Worm (Caenorhabditis elegans): ENCODE data around the gene T24A6.1.

The T24A6.1 gene

ce11 chrV:3526882-3527281, 32.0 kb upstream of the T24A6.1 start, which contains the start of gene str-260:
Gene str-260 (plus strand): TSS chrV:3527182.
- TF ChIP-seq zag-1 (tag; optimal IDR thresholded peaks at IDR 0.05), result no peak
- no peak for TF ChIP-seq Y55F3AM.14 (GFP tag; optimal IDR thresholded peaks at IDR 0.05)
- TF ChIP-seq nhr-77 (tag; optimal IDR thresholded peaks at IDR 0.05), result no peak
- no peak for TF ChIP-seq nhr-237 (tag; optimal IDR thresholded peaks at IDR 0.05)
- no peak for TF ChIP-seq nhr-11 (tag; optimal IDR thresholded peaks at IDR 0.05)
- TF ChIP-seq mdl-1 (tag; optimal IDR thresholded peaks at IDR 0.05), result no peak
- TF ChIP-seq nhr-10 (tag; optimal IDR thresholded peaks at IDR 0.05), result no peak
- TF ChIP-seq ZK546.5 (tag; optimal IDR thresholded peaks at IDR 0.05), result no peak
- no peak for TF ChIP-seq nhr-25 (tag; optimal IDR thresholded peaks at IDR 0.05)
- TF ChIP-seq peb-1 (tag; optimal IDR thresholded peaks at IDR 0.05), result no peak
- TF ChIP-seq dmd-4 (tag; optimal IDR thresholded peaks at IDR 0.05), result no peak
- TF ChIP-seq lin-39 (tag; optimal IDR thresholded peaks at IDR 0.05), result no peak

- TF ChIP-seq unc-62 (GFP tag; optimal IDR thresholded peaks at IDR 0.05) (no peak), nhr-6 (tag; optimal IDR thresholded peaks at IDR 0.05) (no peak), nhr-237 (tag; optimal IDR thresholded peaks at IDR 0.05) (no peak), ama-1 (optimal IDR thresholded peaks at IDR 0.05) (no peak), ztf-11 (tag; optimal IDR thresholded peaks at IDR 0.05) (no peak), mbf-1 (tag; optimal IDR thresholded peaks at IDR 0.05) (no peak), F13H6.1 (tag; optimal IDR thresholded peaks at IDR 0.05) (no peak), snpc-4 (tag; optimal IDR thresholded peaks at IDR 0.05) (no peak), unc-39 (tag; optimal IDR thresholded peaks at IDR 0.05) (no peak), nhr-21 (tag; optimal IDR thresholded peaks at IDR 0.05) (no peak), ceh-82 (tag; optimal IDR thresholded peaks at IDR 0.05) (no peak)
Observed at ce11 chrV:3530403-3530802, 28.4 kb upstream of the T24A6.1 start, which contains the start of gene srbc-66. Gene srbc-66 (plus strand): TSS chrV:3530703.

DNA sequence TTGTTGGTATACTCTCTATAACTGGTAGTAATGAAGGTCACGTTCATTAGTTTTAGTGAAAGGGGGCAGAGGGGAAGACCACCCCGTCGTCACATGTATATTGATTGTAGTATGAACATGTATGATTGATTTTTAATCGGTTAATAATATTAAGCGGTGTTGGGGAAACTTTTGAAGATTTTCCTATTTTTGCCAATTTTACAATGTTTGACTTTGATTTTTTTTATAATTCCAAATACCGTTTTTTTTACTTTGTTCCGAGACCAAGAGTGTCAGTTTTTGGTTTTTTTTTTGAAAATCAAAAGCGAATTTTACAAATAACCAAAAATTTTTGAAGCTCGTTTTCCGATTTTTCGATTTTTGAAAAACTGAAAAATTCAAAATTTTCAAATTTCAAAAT, 23.6 kb upstream of the T24A6.1 start, which contains the start of gene nhr-221:
Gene nhr-221, minus strand, starts transcription at position 101 of the 400 bp plus-strand sequence.
- TF ChIP-seq blmp-1 (tag; optimal IDR thresholded peaks at IDR 0.05; ENCODE audit: insufficient read depth), result no peak
- TF ChIP-seq elt-1 (tag; optimal IDR thresholded peaks at IDR 0.05), result no peak
- TF ChIP-seq dmd-4 (tag; optimal IDR thresholded peaks at IDR 0.05), result no peak
- no peak for TF ChIP-seq sma-9 (GFP tag; optimal IDR thresholded peaks at IDR 0.05)
- no peak for TF ChIP-seq sma-9 (tag; optimal IDR thresholded peaks at IDR 0.05)
- TF ChIP-seq lin-39 (tag; optimal IDR thresholded peaks at IDR 0.05), result no peak
- TF ChIP-seq ztf-4 (tag; optimal IDR thresholded peaks at IDR 0.05), result no peak
- no peak for TF ChIP-seq alr-1 (tag; optimal IDR thresholded peaks at IDR 0.05)
- TF ChIP-seq nhr-12 (tag; optimal IDR thresholded peaks at IDR 0.05), result no peak
- TF ChIP-seq mdl-1 (tag; optimal IDR thresholded peaks at IDR 0.05), result no peak
- TF ChIP-seq fos-1 (tag; optimal IDR thresholded peaks at IDR 0.05), result no peak

ce11 chrV:3538307-3538706, 20.5 kb upstream of the T24A6.1 start, which contains the start of gene nhr-93:
Gene nhr-93 (minus strand): TSS chrV:3538407.
- TF ChIP-seq C34F6.9 (tag; optimal IDR thresholded peaks at IDR 0.05) (no peak), lin-11 (tag; optimal IDR thresholded peaks at IDR 0.05) (no peak), aly-2 (tag; optimal IDR thresholded peaks at IDR 0.05) (no peak), nhr-21 (tag; optimal IDR thresholded peaks at IDR 0.05) (no peak), alr-1 (tag; optimal IDR thresholded peaks at IDR 0.05) (no peak), nhr-25 (tag; optimal IDR thresholded peaks at IDR 0.05) (no peak), mab-5 (tag; optimal IDR thresholded peaks at IDR 0.05) (no peak), peb-1 (tag; optimal IDR thresholded peaks at IDR 0.05) (no peak), elt-1 (tag; optimal IDR thresholded peaks at IDR 0.05) (no peak), F13H6.1 (tag; optimal IDR thresholded peaks at IDR 0.05) (no peak), ztf-4 (tag; optimal IDR thresholded peaks at IDR 0.05) (no peak)

- no peak for TF ChIP-seq mbf-1 (tag; optimal IDR thresholded peaks at IDR 0.05)
- TF ChIP-seq nhr-129 (tag; optimal IDR thresholded peaks at IDR 0.05), result no peak
- no peak for TF ChIP-seq elt-1 (tag; optimal IDR thresholded peaks at IDR 0.05)
- TF ChIP-seq unc-39 (tag; optimal IDR thresholded peaks at IDR 0.05), result no peak
- no peak for TF ChIP-seq nhr-237 (tag; optimal IDR thresholded peaks at IDR 0.05)
- no peak for TF ChIP-seq C34F6.9 (tag; optimal IDR thresholded peaks at IDR 0.05)
- TF ChIP-seq egl-27 (tag; optimal IDR thresholded peaks at IDR 0.05), result no peak
- no peak for TF ChIP-seq F13H6.1 (tag; optimal IDR thresholded peaks at IDR 0.05)
- TF ChIP-seq mdl-1 (tag; optimal IDR thresholded peaks at IDR 0.05), result no peak
- TF ChIP-seq aly-2 (tag; optimal IDR thresholded peaks at IDR 0.05), result no peak
- TF ChIP-seq gmeb-1 (tag; optimal IDR thresholded peaks at IDR 0.05), result no peak
- no peak for TF ChIP-seq Y55F3AM.14 (GFP tag; optimal IDR thresholded peaks at IDR 0.05)
- no peak for TF ChIP-seq ZK546.5 (tag; optimal IDR thresholded peaks at IDR 0.05)
- TF ChIP-seq fos-1 (tag; optimal IDR thresholded peaks at IDR 0.05), result no peak
- no peak for TF ChIP-seq ceh-16 (tag; optimal IDR thresholded peaks at IDR 0.05)
- no peak for TF ChIP-seq nhr-23 (tag; optimal IDR thresholded peaks at IDR 0.05)
- TF ChIP-seq unc-62 (GFP tag; optimal IDR thresholded peaks at IDR 0.05), result no peak
- TF ChIP-seq ama-1 (optimal IDR thresholded peaks at IDR 0.05), result no peak
- TF ChIP-seq unc-55 (GFP tag; optimal IDR thresholded peaks at IDR 0.05), result no peak
- no peak for TF ChIP-seq sma-9 (GFP tag; optimal IDR thresholded peaks at IDR 0.05)
- TF ChIP-seq sma-9 (tag; optimal IDR thresholded peaks at IDR 0.05), result no peak
Observed at ce11 chrV:3541117-3541516, 17.7 kb upstream of the T24A6.1 start, which contains the start of gene srbc-67. Gene srbc-67 (minus strand): TSS chrV:3541217.

Data from whole organism, L2 larva.